Fruit fly (Drosophila melanogaster) whole organism, wandering third instar larva: ENCODE results near the gene Paris.
A peak's percentile ranks its signal among the peaks of the same experiment; 100 is the strongest.

Source experiments
- Abd-B ChIP-seq: fragments of >200 bp; optimal IDR thresholded peaks from 2 replicates; lab custom pipeline; 2017; ENCODE audit warnings: missing biosample characterization, missing genetic modification characterization
- CG32264 ChIP-seq: fragments of 200-800 bp; sonication (Bioruptor generic); optimal IDR thresholded peaks from 2 replicates; lab custom pipeline; 2016; ENCODE audit warnings: missing biosample characterization, missing genetic modification characterization
- CG9705 ChIP-seq: fragments of 200-800 bp; sonication (Bioruptor generic); optimal IDR thresholded peaks from 2 replicates; lab custom pipeline; 2018; ENCODE audit warnings: missing biosample characterization, mild to moderate bottlenecking, missing genetic modification characterization
- CrebA ChIP-seq: fragments of 200-800 bp; sonication (Bioruptor generic); optimal IDR thresholded peaks from 2 replicates; lab custom pipeline; 2016; ENCODE audit warnings: missing biosample characterization, mild to moderate bottlenecking, missing genetic modification characterization, borderline replicate concordance
- Dfd ChIP-seq: fragments of >200 bp; optimal IDR thresholded peaks from 2 replicates; lab custom pipeline; 2017; ENCODE audit warnings: missing biosample characterization, missing genetic modification characterization
- Dif ChIP-seq: fragments of 200-275, 200-300 bp; sonication (Bioruptor generic); optimal IDR thresholded peaks from 2 replicates; lab custom pipeline; 2018; ENCODE audit warnings: missing biosample characterization, missing genetic modification characterization; ENCODE audit not compliant: partially characterized antibody
- GATAd ChIP-seq: sonication (Bioruptor generic); optimal IDR thresholded peaks from 2 replicates; lab custom pipeline; 2016; ENCODE audit warnings: missing biosample characterization, missing genetic modification characterization
- HLH106 ChIP-seq: fragments of 200-800 bp; optimal IDR thresholded peaks from 3 replicates; lab custom pipeline; 2019; ENCODE audit warnings: missing biosample characterization, mild to moderate bottlenecking, missing genetic modification characterization, moderate library complexity
- Hnf4 ChIP-seq: fragments of 200-800 bp; sonication (Bioruptor generic); optimal IDR thresholded peaks from 2 replicates; lab custom pipeline; 2016; ENCODE audit warnings: missing biosample characterization, mild to moderate bottlenecking, missing genetic modification characterization
- Hr78 ChIP-seq: fragments of >200 bp; optimal IDR thresholded peaks from 2 replicates; lab custom pipeline; 2017; ENCODE audit warnings: missing biosample characterization, missing genetic modification characterization
- Hr83 ChIP-seq: fragments of 200-300 bp; sonication (Bioruptor generic); optimal IDR thresholded peaks from 2 replicates; lab custom pipeline; 2016; ENCODE audit warnings: missing biosample characterization, mild to moderate bottlenecking, missing genetic modification characterization, moderate library complexity; ENCODE audit not compliant: poor library complexity, severe bottlenecking
- Jra ChIP-seq: sonication (Bioruptor generic); optimal IDR thresholded peaks from 2 replicates; lab custom pipeline; 2016; ENCODE audit warnings: missing biosample characterization, missing genetic modification characterization
- Mio ChIP-seq: sonication (Bioruptor generic); optimal IDR thresholded peaks from 2 replicates; lab custom pipeline; 2016; ENCODE audit warnings: missing biosample characterization, missing genetic modification characterization
- Myc ChIP-seq: fragments of >200 bp; optimal IDR thresholded peaks from 2 replicates; lab custom pipeline; 2017
- N ChIP-seq: fragments of >200 bp; optimal IDR thresholded peaks from 2 replicates; lab custom pipeline; 2018; ENCODE audit warnings: missing biosample characterization, missing external identifiers, missing genetic modification characterization
- OdsH ChIP-seq: fragments of 200-800 bp; sonication (Bioruptor generic); optimal IDR thresholded peaks from 2 replicates; lab custom pipeline; 2016; ENCODE audit warnings: missing biosample characterization, mild to moderate bottlenecking, missing genetic modification characterization
- Rel ChIP-seq, 2 experiments: fragments of 200-800 bp; sonication (Bioruptor generic) in 1 of 2; optimal IDR thresholded peaks; 2 replicates in 1 of 2; 3 replicates in 1 of 2; lab custom pipeline; 2016 to 2019; ENCODE audit warnings: mild to moderate bottlenecking in 2 of 2, missing biosample characterization in 2 of 2, missing genetic modification characterization in 2 of 2, moderate library complexity in 1 of 2
- Sp1 ChIP-seq: fragments of 200-800 bp; sonication (Bioruptor generic); optimal IDR thresholded peaks from 3 replicates; lab custom pipeline; 2019; ENCODE audit warnings: missing biosample characterization, mild to moderate bottlenecking, missing genetic modification characterization, moderate library complexity
- Vsx2 ChIP-seq: fragments of 200-300, 225-300 bp; sonication (Bioruptor generic); optimal IDR thresholded peaks from 2 replicates; lab custom pipeline; 2018; ENCODE audit warnings: missing biosample characterization, missing genetic modification characterization; ENCODE audit not compliant: partially characterized antibody
- br ChIP-seq: fragments of 200-800 bp; sonication (Bioruptor generic); optimal IDR thresholded peaks from 2 replicates; lab custom pipeline; 2016; ENCODE audit warnings: missing biosample characterization, missing genetic modification characterization
- brk ChIP-seq: fragments of 200-800 bp; sonication (Bioruptor generic); optimal IDR thresholded peaks from 2 replicates; lab custom pipeline; 2016; ENCODE audit warnings: missing biosample characterization, mild to moderate bottlenecking, missing genetic modification characterization
- dl ChIP-seq, 2 experiments: fragments of 175-275, 200-275 bp in 1 of 2; fragments of 200-275 bp in 1 of 2; sonication (Bioruptor generic); optimal IDR thresholded peaks; lab custom pipeline; 2018; ENCODE audit warnings: mild to moderate bottlenecking in 2 of 2, missing biosample characterization in 2 of 2, missing genetic modification characterization in 2 of 2, moderate library complexity in 2 of 2; ENCODE audit not compliant: partially characterized antibody in 2 of 2, insufficient read depth in 1 of 2
- dmrt93B ChIP-seq: fragments of 200-800 bp; sonication (Bioruptor generic); optimal IDR thresholded peaks from 2 replicates; lab custom pipeline; 2018; ENCODE audit warnings: missing biosample characterization, mild to moderate bottlenecking, missing genetic modification characterization
- dsf ChIP-seq: sonication (Bioruptor generic); optimal IDR thresholded peaks from 2 replicates; lab custom pipeline; 2016; ENCODE audit warnings: missing biosample characterization, missing genetic modification characterization, borderline replicate concordance
- ey ChIP-seq: fragments of 200-800 bp; sonication (Bioruptor generic); optimal IDR thresholded peaks from 2 replicates; lab custom pipeline; 2016; ENCODE audit warnings: missing biosample characterization, missing genetic modification characterization
- foxo ChIP-seq, 2 experiments: fragments of 200-800 bp; sonication (Bioruptor generic); optimal IDR thresholded peaks; 2 replicates in 1 of 2; 3 replicates in 1 of 2; lab custom pipeline; 2016 to 2017; ENCODE audit warnings: missing biosample characterization in 2 of 2, missing genetic modification characterization in 2 of 2
- fru ChIP-seq: fragments of 200-800 bp; sonication (Bioruptor generic); optimal IDR thresholded peaks from 3 replicates; lab custom pipeline; 2016; ENCODE audit warnings: missing biosample characterization, mild to moderate bottlenecking, missing genetic modification characterization
- h ChIP-seq: fragments of 200-800 bp; sonication (Bioruptor generic); optimal IDR thresholded peaks from 3 replicates; lab custom pipeline; 2016; ENCODE audit warnings: missing biosample characterization, mild to moderate bottlenecking, missing genetic modification characterization
- jim ChIP-seq: fragments of 175-275, 200-325 bp; sonication (Bioruptor generic); optimal IDR thresholded peaks from 2 replicates; lab custom pipeline; 2016; ENCODE audit warnings: missing biosample characterization, mild to moderate bottlenecking, missing genetic modification characterization
- lola ChIP-seq: fragments of >200 bp; optimal IDR thresholded peaks from 2 replicates; lab custom pipeline; 2017; ENCODE audit warnings: missing biosample characterization, missing genetic modification characterization
- pan ChIP-seq: fragments of >200 bp; optimal IDR thresholded peaks from 2 replicates; lab custom pipeline; 2017
- psq ChIP-seq: fragments of 200-800 bp; sonication (Bioruptor generic); optimal IDR thresholded peaks from 3 replicates; lab custom pipeline; 2017; ENCODE audit warnings: missing biosample characterization, mild to moderate bottlenecking, missing genetic modification characterization, moderate library complexity
- rgr ChIP-seq: fragments of 200-800 bp; sonication (Bioruptor generic); optimal IDR thresholded peaks from 3 replicates; lab custom pipeline; 2016; ENCODE audit warnings: missing biosample characterization, mild to moderate bottlenecking, missing genetic modification characterization
- sage ChIP-seq: fragments of 200-800 bp; sonication (Bioruptor generic); optimal IDR thresholded peaks from 2 replicates; lab custom pipeline; 2016; ENCODE audit warnings: missing biosample characterization, mild to moderate bottlenecking, missing genetic modification characterization
- sv ChIP-seq: fragments of 200-800 bp; sonication (Bioruptor generic); optimal IDR thresholded peaks from 3 replicates; lab custom pipeline; 2016; ENCODE audit warnings: missing biosample characterization, missing genetic modification characterization
- tai ChIP-seq: sonication (Bioruptor generic); optimal IDR thresholded peaks from 2 replicates; lab custom pipeline; 2016; ENCODE audit warnings: missing biosample characterization, missing genetic modification characterization
- usp ChIP-seq: fragments of >200 bp; optimal IDR thresholded peaks from 2 replicates; lab custom pipeline; 2017; ENCODE audit warnings: missing biosample characterization, missing genetic modification characterization
- woc ChIP-seq: sonication (Bioruptor generic); optimal IDR thresholded peaks from 2 replicates; lab custom pipeline; 2016; ENCODE audit warnings: missing biosample characterization, mild to moderate bottlenecking, missing genetic modification characterization

Paris gene

dm6 chr2L:4442010-4442587 lies 21.3 kb upstream of the Paris start, which contains the start of the genes Sfp24F and CG15432:
Sfp24F (minus strand) TSS chr2L:4442060.
CG15432 (plus strand) TSS chr2L:4442320.
- TF ChIP-seq Mio (GFP tag; lab: Kevin White, UChicago) (no peak), Dif (GFP tag; lab: Kevin White, UChicago) (no peak), sage (GFP tag; lab: Kevin White, UChicago) (no peak), Jra (GFP tag; lab: Kevin White, UChicago) (no peak), jim (GFP tag; lab: Kevin White, UChicago) (no peak), h (GFP tag; lab: Kevin White, UChicago) (no peak), pan (lab: Kevin White, UChicago) (no peak)

DNA sequence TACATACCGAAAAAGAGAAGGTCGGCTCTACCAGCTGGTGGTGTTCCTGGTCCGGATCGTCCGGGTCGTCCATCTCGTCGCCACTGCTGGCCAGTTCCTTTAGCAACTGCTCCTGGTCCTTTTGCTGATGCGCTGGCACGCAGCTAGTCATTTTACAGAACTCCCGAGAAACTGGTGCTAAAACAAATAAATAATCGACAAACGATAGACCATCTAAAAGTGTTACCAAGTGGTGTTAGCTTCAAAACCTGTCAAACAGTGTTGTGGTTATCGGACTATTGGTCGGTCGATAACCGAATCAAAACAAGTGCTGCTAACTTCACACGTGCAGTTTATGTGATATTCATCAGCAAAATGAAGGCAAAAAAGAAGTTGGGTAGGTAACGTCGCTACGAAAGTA lies 19.0 kb upstream of the Paris start, which contains the start of the genes morgue and Elp3:
Gene morgue (minus strand): TSS at position 224 of the 400 bp plus-strand sequence.
Gene Elp3 (plus strand): TSS at position 276 of the 400 bp plus-strand sequence.
- TF ChIP-seq Myc = peak; percentile 34
- TF ChIP-seq Jra (GFP tag; lab: Kevin White, UChicago) = no peak
- TF ChIP-seq, all 38 proteins: peak for 1

- peak; percentile 77 for TF ChIP-seq GATAd
- peak; percentile 87 for TF ChIP-seq CG9705 (GFP tag; lab: Kevin White, UChicago)
- no peak for TF ChIP-seq brk (GFP tag; lab: Kevin White, UChicago)
- TF ChIP-seq dl (GFP tag; optimal IDR thresholded peaks at IDR 0.05; lab: Kevin White, UChicago; ENCODE audit: insufficient read depth in 1 of 2, partially characterized antibody in 2 of 2) = no peak
- peak; percentile 95 for TF ChIP-seq sage (GFP tag; lab: Kevin White, UChicago)
- peak; percentile 97 for TF ChIP-seq OdsH (GFP tag; lab: Kevin White, UChicago)
- no peak for TF ChIP-seq Dfd (GFP tag; lab: Kevin White, UChicago)
- peak; percentile 92 for TF ChIP-seq fru
- no peak for TF ChIP-seq N (GFP tag; lab: Kevin White, UChicago)
- peak; percentile 96 for TF ChIP-seq rgr (GFP tag; lab: Kevin White, UChicago)
- TF ChIP-seq CrebA (GFP tag; lab: Kevin White, UChicago) = no peak
- TF ChIP-seq jim (GFP tag; lab: Kevin White, UChicago) = no peak
- peak; percentile 77 for TF ChIP-seq Myc
- no peak for TF ChIP-seq Hnf4 (GFP tag; lab: Kevin White, UChicago)
- peak; percentile 50 for TF ChIP-seq Hr83 (GFP tag; lab: Kevin White, UChicago)
- TF ChIP-seq dmrt93B (GFP tag; lab: Kevin White, UChicago) = peak; percentile 97
- TF ChIP-seq Vsx2 (GFP tag; lab: Kevin White, UChicago) = no peak
- TF ChIP-seq woc (GFP tag; lab: Kevin White, UChicago) = peak; percentile 87
- no peak for TF ChIP-seq Hr78 (GFP tag; lab: Kevin White, UChicago)
- peak; percentile 97 for TF ChIP-seq HLH106 (tag; lab: Kevin White, UChicago)
- no peak for TF ChIP-seq Mio (GFP tag; lab: Kevin White, UChicago)
- no peak for TF ChIP-seq Dif (GFP tag; lab: Kevin White, UChicago)
- TF ChIP-seq CG32264 = peak; percentile 79
- no peak for TF ChIP-seq pan (lab: Kevin White, UChicago)
- TF ChIP-seq lola (GFP tag; lab: Kevin White, UChicago) = no peak
- TF ChIP-seq Rel (GFP tag; optimal IDR thresholded peaks at IDR 0.05; lab: Kevin White, UChicago) = peak; percentile 39
- TF ChIP-seq Rel (tag; optimal IDR thresholded peaks at IDR 0.05; lab: Kevin White, UChicago) = peak; percentile 60
- no peak for TF ChIP-seq Jra (GFP tag; lab: Kevin White, UChicago)
- TF ChIP-seq br (GFP tag; lab: Kevin White, UChicago) = peak; percentile 87
- TF ChIP-seq foxo (GFP tag; optimal IDR thresholded peaks at IDR 0.05; lab: Kevin White, UChicago) = peak; percentile 56 to 96
- no peak for TF ChIP-seq Abd-B (GFP tag; lab: Kevin White, UChicago)
- no peak for TF ChIP-seq usp (GFP tag; lab: Kevin White, UChicago)
- peak; percentile 87 for TF ChIP-seq ey (GFP tag; lab: Kevin White, UChicago)
- peak; percentile 94 for TF ChIP-seq Sp1 (GFP tag; lab: Kevin White, UChicago)
- peak; percentile 96 for TF ChIP-seq h (GFP tag; lab: Kevin White, UChicago)
- TF ChIP-seq psq (GFP tag; lab: Kevin White, UChicago) = peak; percentile 95
- TF ChIP-seq sv (GFP tag; lab: Kevin White, UChicago) = peak; percentile 97
- TF ChIP-seq tai (GFP tag; lab: Kevin White, UChicago) = no peak
- peak; percentile 89 for TF ChIP-seq dsf (GFP tag; lab: Kevin White, UChicago)
Measured at dm6 chr2L:4448582-4449016, 14.8 kb upstream of the Paris start, which contains the start of gene MFS18. MFS18 (minus strand) TSS chr2L:4448635.
